Worm (Caenorhabditis elegans) whole organism, L2 larva: ENCODE data around the gene ZK1086.3.

Source experiments
- C34F6.9 ChIP-seq: fragments of 150-350 bp; optimal IDR thresholded peaks from 2 replicates; lab custom pipeline; 2014; ENCODE audit warnings: missing biosample characterization, missing genetic modification characterization
- F13H6.1 ChIP-seq: sonication (generic microtip); optimal IDR thresholded peaks from 2 replicates; lab custom pipeline; 2016; ENCODE audit warnings: missing genetic modification characterization, missing compliant biosample characterization
- R02D3.7 ChIP-seq: fragments of 150-350 bp; optimal IDR thresholded peaks from 2 replicates; lab custom pipeline; 2014; ENCODE audit warnings: missing biosample characterization, missing genetic modification characterization
- Y55F3AM.14 ChIP-seq: fragments of 200-800 bp; sonication (Bioruptor generic); optimal IDR thresholded peaks from 2 replicates; lab custom pipeline; 2018; ENCODE audit warnings: mild to moderate bottlenecking, missing genetic modification characterization, missing compliant biosample characterization
- ZK546.5 ChIP-seq: sonication (generic microtip); optimal IDR thresholded peaks from 2 replicates; lab custom pipeline; 2017; ENCODE audit warnings: missing biosample characterization, missing genetic modification characterization
- alr-1 ChIP-seq: fragments of 150-350 bp; optimal IDR thresholded peaks from 2 replicates; lab custom pipeline; 2014; ENCODE audit warnings: missing biosample characterization, missing genetic modification characterization
- blmp-1 ChIP-seq: sonication (generic microtip); optimal IDR thresholded peaks from 2 replicates; lab custom pipeline; 2017; ENCODE audit warnings: missing genetic modification characterization, mild to moderate bottlenecking, missing compliant biosample characterization, antibody characterized with exemption, moderate library complexity; ENCODE audit not compliant: insufficient read depth
- ceh-82 ChIP-seq: fragments of 150-350 bp; optimal IDR thresholded peaks from 2 replicates; lab custom pipeline; 2014; ENCODE audit warnings: missing biosample characterization, missing genetic modification characterization
- crh-2 ChIP-seq: sonication (generic microtip); optimal IDR thresholded peaks from 2 replicates; lab custom pipeline; 2017; ENCODE audit warnings: missing biosample characterization, missing genetic modification characterization
- dmd-4 ChIP-seq: sonication (generic microtip); optimal IDR thresholded peaks from 2 replicates; lab custom pipeline; 2017; ENCODE audit warnings: missing biosample characterization, missing genetic modification characterization
- egl-27 ChIP-seq: sonication (generic microtip); optimal IDR thresholded peaks from 3 replicates; lab custom pipeline; 2017; ENCODE audit warnings: missing biosample characterization, missing genetic modification reagents, missing genetic modification characterization
- elt-1 ChIP-seq: fragments of 150-350 bp; optimal IDR thresholded peaks from 2 replicates; lab custom pipeline; 2014; ENCODE audit warnings: missing biosample characterization, missing genetic modification characterization
- elt-3 ChIP-seq: sonication (generic microtip); optimal IDR thresholded peaks from 2 replicates; lab custom pipeline; 2017; ENCODE audit warnings: missing biosample characterization, missing genetic modification characterization
- fos-1 ChIP-seq: fragments of 150-350 bp; optimal IDR thresholded peaks from 2 replicates; lab custom pipeline; 2014; ENCODE audit warnings: missing biosample characterization, missing genetic modification characterization
- gmeb-1 ChIP-seq: fragments of 150-350 bp; optimal IDR thresholded peaks from 2 replicates; lab custom pipeline; 2014; ENCODE audit warnings: missing biosample characterization, missing genetic modification characterization
- lin-11 ChIP-seq: fragments of 150-350 bp; sonication (generic microtip); optimal IDR thresholded peaks from 2 replicates; lab custom pipeline; 2014; ENCODE audit warnings: missing biosample characterization, missing genetic modification characterization, inconsistent platforms, mixed read lengths
- lin-13 ChIP-seq: fragments of 150-350 bp; optimal IDR thresholded peaks from 2 replicates; lab custom pipeline; 2014; ENCODE audit warnings: missing biosample characterization, missing genetic modification reagents, missing genetic modification characterization
- lsy-2 ChIP-seq, 2 experiments: fragments of 150-350 bp in 1 of 2; sonication (generic microtip) in 1 of 2; optimal IDR thresholded peaks; 2 replicates each; lab custom pipeline; 2014 to 2017; ENCODE audit warnings: missing biosample characterization in 2 of 2, missing genetic modification characterization in 2 of 2
- mdl-1 ChIP-seq, 2 experiments: fragments of 150-350 bp in 1 of 2; sonication (generic microtip) in 1 of 2; optimal IDR thresholded peaks; 2 replicates each; lab custom pipeline; 2017; ENCODE audit warnings: missing biosample characterization in 2 of 2, missing genetic modification characterization in 2 of 2
- nhr-10 ChIP-seq: sonication (generic microtip); optimal IDR thresholded peaks from 2 replicates; lab custom pipeline; 2017; ENCODE audit warnings: missing biosample characterization, missing genetic modification characterization
- nhr-12 ChIP-seq: fragments of 150-350 bp; optimal IDR thresholded peaks from 2 replicates; lab custom pipeline; 2014; ENCODE audit warnings: missing biosample characterization, missing genetic modification characterization
- nhr-21 ChIP-seq: fragments of 150-350 bp; optimal IDR thresholded peaks from 2 replicates; lab custom pipeline; 2014; ENCODE audit warnings: missing biosample characterization, missing genetic modification characterization
- nhr-237 ChIP-seq: fragments of 150-350 bp; optimal IDR thresholded peaks from 2 replicates; lab custom pipeline; 2014; ENCODE audit warnings: missing biosample characterization, missing genetic modification characterization
- nhr-25 ChIP-seq: fragments of 150-350 bp; sonication (generic microtip); optimal IDR thresholded peaks from 3 replicates; lab custom pipeline; 2014; ENCODE audit warnings: missing biosample characterization, missing genetic modification characterization
- nhr-6 ChIP-seq: fragments of 150-350 bp; optimal IDR thresholded peaks from 2 replicates; lab custom pipeline; 2014; ENCODE audit warnings: missing biosample characterization, missing genetic modification characterization
- peb-1 ChIP-seq: fragments of 150-350 bp; optimal IDR thresholded peaks from 2 replicates; lab custom pipeline; 2014; ENCODE audit warnings: missing biosample characterization, missing genetic modification characterization
- sem-4 ChIP-seq: fragments of 150-350 bp; optimal IDR thresholded peaks from 2 replicates; lab custom pipeline; 2014; ENCODE audit warnings: missing biosample characterization, missing genetic modification reagents, missing genetic modification characterization
- sma-9 ChIP-seq, 2 experiments: fragments of 150-350 bp in 1 of 2; sonication (generic microtip) in 1 of 2; optimal IDR thresholded peaks; 2 replicates each; lab custom pipeline; 2014 to 2016; ENCODE audit warnings: missing genetic modification characterization in 2 of 2, mild to moderate bottlenecking in 1 of 2, missing biosample characterization in 1 of 2, missing compliant biosample characterization in 1 of 2, missing genetic modification reagents in 1 of 2, moderate library complexity in 1 of 2
- snpc-4 ChIP-seq: fragments of 150-350 bp; optimal IDR thresholded peaks from 2 replicates; lab custom pipeline; 2014; ENCODE audit warnings: missing biosample characterization, missing genetic modification characterization
- unc-39 ChIP-seq: fragments of 150-350 bp; optimal IDR thresholded peaks from 2 replicates; lab custom pipeline; 2014; ENCODE audit warnings: missing biosample characterization, missing genetic modification characterization
- unc-55 ChIP-seq: fragments of 150-350 bp; sonication (generic microtip); optimal IDR thresholded peaks from 3 replicates; lab custom pipeline; 2014; ENCODE audit warnings: missing biosample characterization, missing genetic modification reagents, missing genetic modification characterization
- zag-1 ChIP-seq: fragments of 150-350 bp; optimal IDR thresholded peaks from 2 replicates; lab custom pipeline; 2014; ENCODE audit warnings: missing biosample characterization, missing genetic modification characterization
- ztf-1 ChIP-seq: fragments of 200-800 bp; sonication (Bioruptor generic); conservative IDR thresholded peaks from 2 replicates; pipeline ENCODE4 v1.3.6; 2022; ENCODE audit warnings: missing genetic modification characterization, missing compliant biosample characterization
- ztf-11 ChIP-seq: sonication (generic microtip); optimal IDR thresholded peaks from 2 replicates; lab custom pipeline; 2017; ENCODE audit warnings: missing biosample characterization, missing genetic modification characterization
- ztf-4 ChIP-seq: fragments of 150-350 bp; optimal IDR thresholded peaks from 2 replicates; lab custom pipeline; 2014; ENCODE audit warnings: missing biosample characterization, missing genetic modification characterization

ZK1086.3 gene

DNA sequence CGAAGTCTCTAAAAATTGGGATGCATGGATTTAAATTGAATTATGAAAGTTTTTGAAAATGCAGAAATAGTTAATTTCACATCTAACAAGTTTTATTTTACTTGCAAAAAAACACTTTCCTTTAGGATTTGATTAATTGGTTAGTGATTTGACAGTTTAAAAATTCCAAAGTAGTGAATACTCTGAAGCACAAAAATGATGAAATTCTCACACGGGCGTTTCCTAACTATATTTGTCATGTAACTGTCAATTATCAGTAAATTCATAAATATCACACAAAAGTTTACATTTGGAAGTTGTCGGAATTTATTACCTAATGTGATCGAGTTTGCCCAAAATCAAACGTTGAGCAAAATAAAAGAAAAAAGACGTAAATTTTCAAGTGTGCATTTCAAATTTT is 20.5 kb downstream of the ZK1086.3 start:
- TF ChIP-seq sem-4 (tag; lab: Kevin White, UChicago) (no peak), nhr-10 (tag; lab: Kevin White, UChicago) (no peak), nhr-6 (tag; lab: Kevin White, UChicago) (no peak), nhr-12 (tag; lab: Kevin White, UChicago) (no peak), blmp-1 (tag; lab: Kevin White, UChicago) (no peak)

ce11 chrX:13811929-13812328 is 21.3 kb downstream of the ZK1086.3 start:
- TF ChIP-seq ceh-82 (no peak), elt-3 (tag; lab: Kevin White, UChicago) (no peak), lsy-2 (tag; optimal IDR thresholded peaks at IDR 0.05; lab: Kevin White, UChicago) (peak in 1 of 2 experiments; percentile 24), C34F6.9 (peak; percentile 28), elt-1 (tag; lab: Kevin White, UChicago) (no peak), gmeb-1 (tag; lab: Kevin White, UChicago) (no peak), sem-4 (tag; lab: Kevin White, UChicago) (no peak), lin-11 (tag; lab: Kevin White, UChicago) (no peak), fos-1 (tag; lab: Kevin White, UChicago) (no peak), ztf-4 (tag; lab: Kevin White, UChicago) (no peak), unc-55 (GFP tag; lab: Kevin White, UChicago) (peak; percentile 11), R02D3.7 (tag; lab: Kevin White, UChicago) (no peak), lin-13 (GFP tag; lab: Kevin White, UChicago) (no peak), unc-39 (tag; lab: Kevin White, UChicago) (no peak), ztf-11 (tag; lab: Kevin White, UChicago) (no peak), nhr-25 (tag; lab: Kevin White, UChicago) (no peak), dmd-4 (tag; lab: Kevin White, UChicago) (no peak), zag-1 (tag; lab: Kevin White, UChicago) (peak; percentile 21), nhr-10 (tag; lab: Kevin White, UChicago) (no peak), snpc-4 (tag; lab: Kevin White, UChicago) (no peak), egl-27 (no peak), sma-9 (GFP tag; optimal IDR thresholded peaks at IDR 0.05; lab: Kevin White, UChicago) (peak; percentile 23), sma-9 (tag; optimal IDR thresholded peaks at IDR 0.05; lab: Kevin White, UChicago) (no peak)

- TF ChIP-seq nhr-21 (tag; lab: Kevin White, UChicago) = no peak
- TF ChIP-seq fos-1 (tag; lab: Kevin White, UChicago) = peak; percentile 41
Measured at ce11 chrX:13818791-13819190, 28.2 kb downstream of the ZK1086.3 start.

DNA sequence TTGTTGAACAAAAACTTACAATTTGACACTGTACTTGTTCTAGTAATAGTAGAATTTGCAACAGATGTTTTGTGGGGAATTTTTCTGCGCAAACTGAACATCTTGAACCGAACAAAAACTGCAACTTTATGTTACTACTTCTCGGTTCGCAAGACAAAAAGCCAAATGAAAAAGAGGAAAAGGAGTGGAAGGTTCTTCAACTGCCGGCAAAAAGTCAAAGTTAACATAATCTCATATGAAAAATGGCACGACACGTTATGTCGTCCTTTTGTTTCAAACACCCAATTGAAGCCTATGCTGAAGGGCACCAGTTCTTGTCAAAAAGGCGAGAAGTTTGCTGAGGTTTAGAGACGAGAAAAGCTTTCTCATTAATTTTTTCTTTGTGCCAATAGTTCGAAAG is 32.9 kb downstream of the ZK1086.3 start, which contains the start of gene twk-23:
Gene twk-23, minus strand, starts transcription at position 101 of the 400 bp plus-strand sequence.
- no peak for TF ChIP-seq nhr-10 (tag; lab: Kevin White, UChicago)
- no peak for TF ChIP-seq Y55F3AM.14 (GFP tag; lab: Kevin White, UChicago)
- no peak for TF ChIP-seq ZK546.5 (tag; lab: Kevin White, UChicago)
- TF ChIP-seq zag-1 (tag; lab: Kevin White, UChicago) = no peak
- no peak for TF ChIP-seq sma-9 (GFP tag; optimal IDR thresholded peaks at IDR 0.05; lab: Kevin White, UChicago)
- TF ChIP-seq sma-9 (tag; optimal IDR thresholded peaks at IDR 0.05; lab: Kevin White, UChicago) = no peak
- no peak for TF ChIP-seq gmeb-1 (tag; lab: Kevin White, UChicago)
- no peak for TF ChIP-seq alr-1 (tag; lab: Kevin White, UChicago)
- TF ChIP-seq nhr-237 (tag; lab: Kevin White, UChicago) = no peak
- TF ChIP-seq F13H6.1 (tag; lab: Kevin White, UChicago) = no peak
- TF ChIP-seq peb-1 (tag; lab: Kevin White, UChicago) = no peak
- no peak for TF ChIP-seq ztf-1
- no peak for TF ChIP-seq mdl-1 (tag; optimal IDR thresholded peaks at IDR 0.05; lab: Kevin White, UChicago)
- no peak for TF ChIP-seq C34F6.9
- TF ChIP-seq crh-2 (tag; lab: Kevin White, UChicago) = no peak
- no peak for TF ChIP-seq lin-11 (tag; lab: Kevin White, UChicago)
- TF ChIP-seq, all 48 proteins: peak for 0
